Fruit fly (Drosophila melanogaster) whole organism, embryonic: ENCODE measurements around the gene CG14720.

Experiments
- CG15696 ChIP-seq: fragments of 200-800 bp; sonication (Bioruptor generic); optimal IDR thresholded peaks from 2 replicates; lab custom pipeline; 2019; ENCODE audit warnings: missing biosample characterization, mild to moderate bottlenecking, missing genetic modification characterization, moderate library complexity
- HmgZ ChIP-seq: fragments of 200-800 bp; sonication (Bioruptor generic); optimal IDR thresholded peaks from 2 replicates; lab custom pipeline; 2018; ENCODE audit warnings: missing biosample characterization, mild to moderate bottlenecking, missing genetic modification characterization
- hbn ChIP-seq: fragments of 200-800 bp; sonication (Bioruptor generic); IDR thresholded peaks from 2 replicates; pipeline ENCODE4 v1.3.6; 2022; ENCODE audit warnings: missing biosample characterization, missing genetic modification characterization; ENCODE audit not compliant: partially characterized antibody

- TF ChIP-seq hbn (GFP tag; lab: Robert Waterston, UW) (no peak), CG15696 (tag; lab: Kevin White, UChicago) (no peak), HmgZ (tag; lab: Kevin White, UChicago) (no peak)
These were observed 39.7 kb upstream of the CG14720 start for dm6 chr3R:11671784-11672183.
